Worm (Caenorhabditis elegans) whole organism, L3 larva: Measurements from ENCODE around the gene D1044.6.
A peak's percentile ranks its signal among the peaks of the same experiment; 100 is the strongest.

Experiments used
- R02D3.7 ChIP-seq: fragments of 150-350 bp; optimal IDR thresholded peaks from 2 replicates; lab custom pipeline; 2014; ENCODE audit warnings: missing biosample characterization, missing genetic modification characterization
- ZK546.5 ChIP-seq: sonication (generic microtip); optimal IDR thresholded peaks from 2 replicates; lab custom pipeline; 2017; ENCODE audit warnings: missing biosample characterization, missing genetic modification characterization
- aly-2 ChIP-seq: fragments of 150-350 bp; optimal IDR thresholded peaks from 2 replicates; lab custom pipeline; 2014; ENCODE audit warnings: missing biosample characterization, missing genetic modification characterization
- ama-1 ChIP-seq: fragments of 150-350 bp; optimal IDR thresholded peaks from 2 replicates; lab custom pipeline; 2018
- ceh-16 ChIP-seq: sonication (generic microtip); optimal IDR thresholded peaks from 2 replicates; lab custom pipeline; 2017; ENCODE audit warnings: missing biosample characterization, missing genetic modification characterization
- ceh-28 ChIP-seq: fragments of 150-350 bp; optimal IDR thresholded peaks from 2 replicates; lab custom pipeline; 2014; ENCODE audit warnings: missing biosample characterization, missing genetic modification reagents, missing genetic modification characterization
- ceh-9 ChIP-seq: sonication (generic microtip); optimal IDR thresholded peaks from 2 replicates; lab custom pipeline; 2018; ENCODE audit warnings: missing biosample characterization, missing genetic modification characterization
- daf-12 ChIP-seq: fragments of 150-350 bp; optimal IDR thresholded peaks from 2 replicates; lab custom pipeline; 2014; ENCODE audit warnings: missing biosample characterization, missing genetic modification reagents, missing genetic modification characterization
- egl-27 ChIP-seq: sonication (generic microtip); optimal IDR thresholded peaks from 4 replicates; lab custom pipeline; 2017; ENCODE audit warnings: missing biosample characterization, missing genetic modification reagents, missing genetic modification characterization
- egl-5 ChIP-seq: fragments of 150-350 bp; optimal IDR thresholded peaks from 2 replicates; lab custom pipeline; 2017; ENCODE audit warnings: missing biosample characterization, missing genetic modification reagents, missing genetic modification characterization, inconsistent platforms
- elt-1 ChIP-seq: fragments of 150-350 bp; optimal IDR thresholded peaks from 2 replicates; lab custom pipeline; 2014; ENCODE audit warnings: missing biosample characterization, missing genetic modification characterization
- elt-3 ChIP-seq, 3 experiments: fragments of 150-350 bp in 1 of 3; sonication (generic microtip) in 2 of 3; optimal IDR thresholded peaks; 2 replicates in 2 of 3; 4 replicates in 1 of 3; lab custom pipeline; 2014 to 2017; ENCODE audit warnings: missing biosample characterization in 3 of 3, missing genetic modification characterization in 3 of 3
- eor-1 ChIP-seq, 2 experiments: fragments of 150-350 bp; optimal IDR thresholded peaks; 2 replicates each; lab custom pipeline; 2014 to 2018; ENCODE audit warnings: missing biosample characterization in 2 of 2, missing genetic modification characterization in 2 of 2
- fkh-10 ChIP-seq: sonication (generic microtip); optimal IDR thresholded peaks from 2 replicates; lab custom pipeline; 2017; ENCODE audit warnings: missing biosample characterization, missing genetic modification reagents, missing genetic modification characterization
- fkh-2 ChIP-seq: fragments of 150-350 bp; optimal IDR thresholded peaks from 2 replicates; lab custom pipeline; 2014; ENCODE audit warnings: missing biosample characterization, missing genetic modification reagents, missing genetic modification characterization
- fos-1 ChIP-seq: fragments of 150-350 bp; optimal IDR thresholded peaks from 2 replicates; lab custom pipeline; 2014; ENCODE audit warnings: missing biosample characterization, missing genetic modification characterization
- hmg-11 ChIP-seq: sonication (generic microtip); optimal IDR thresholded peaks from 2 replicates; lab custom pipeline; 2016; ENCODE audit warnings: missing genetic modification characterization, missing compliant biosample characterization
- jun-1 ChIP-seq: fragments of 150-350 bp; optimal IDR thresholded peaks from 2 replicates; lab custom pipeline; 2014; ENCODE audit warnings: missing biosample characterization, missing genetic modification reagents, missing genetic modification characterization
- lin-39 ChIP-seq: fragments of 150-350 bp; optimal IDR thresholded peaks from 2 replicates; lab custom pipeline; 2018; ENCODE audit warnings: missing biosample characterization, missing genetic modification reagents, missing genetic modification characterization
- mdl-1 ChIP-seq: fragments of 150-350 bp; optimal IDR thresholded peaks from 2 replicates; lab custom pipeline; 2014; ENCODE audit warnings: missing biosample characterization, missing genetic modification characterization
- mml-1 ChIP-seq: fragments of 150-350 bp; sonication (generic microtip); optimal IDR thresholded peaks from 3 replicates; lab custom pipeline; 2014; ENCODE audit warnings: missing biosample characterization, missing genetic modification characterization
- nhr-11 ChIP-seq: fragments of 150-350 bp; optimal IDR thresholded peaks from 2 replicates; lab custom pipeline; 2014; ENCODE audit warnings: missing biosample characterization, missing genetic modification characterization
- nhr-12 ChIP-seq: fragments of 150-350 bp; optimal IDR thresholded peaks from 2 replicates; lab custom pipeline; 2014; ENCODE audit warnings: missing biosample characterization, missing genetic modification characterization
- nhr-25 ChIP-seq: sonication (generic microtip); optimal IDR thresholded peaks from 2 replicates; lab custom pipeline; 2017; ENCODE audit warnings: missing biosample characterization, missing genetic modification characterization
- nhr-28 ChIP-seq: fragments of 150-350 bp; optimal IDR thresholded peaks from 2 replicates; lab custom pipeline; 2014; ENCODE audit warnings: missing biosample characterization, missing genetic modification characterization
- nhr-43 ChIP-seq: sonication (generic microtip); optimal IDR thresholded peaks from 2 replicates; lab custom pipeline; 2016; ENCODE audit warnings: mild to moderate bottlenecking, missing genetic modification characterization, missing compliant biosample characterization; ENCODE audit not compliant: poor library complexity, severe bottlenecking
- nhr-67 ChIP-seq: fragments of 150-350 bp; optimal IDR thresholded peaks from 2 replicates; lab custom pipeline; 2014; ENCODE audit warnings: missing biosample characterization, missing genetic modification characterization
- pha-4 ChIP-seq: fragments of 150-350 bp; optimal IDR thresholded peaks from 2 replicates; lab custom pipeline; 2014; ENCODE audit warnings: missing biosample characterization, missing genetic modification reagents, missing genetic modification characterization
- pqm-1 ChIP-seq: fragments of 150-350 bp; optimal IDR thresholded peaks from 2 replicates; lab custom pipeline; 2017; ENCODE audit warnings: missing biosample characterization, missing genetic modification characterization, inconsistent platforms
- sea-2 ChIP-seq: fragments of 150-350 bp; sonication (generic microtip); optimal IDR thresholded peaks from 4 replicates; lab custom pipeline; 2014; ENCODE audit warnings: missing biosample characterization, missing genetic modification reagents, missing genetic modification characterization
- tbx-2 ChIP-seq: sonication (generic microtip); optimal IDR thresholded peaks from 2 replicates; lab custom pipeline; 2016; ENCODE audit warnings: mild to moderate bottlenecking, missing genetic modification characterization, missing compliant biosample characterization
- unc-62 ChIP-seq: fragments of 150-350 bp; sonication (generic microtip); optimal IDR thresholded peaks from 4 replicates; lab custom pipeline; 2014; ENCODE audit warnings: missing biosample characterization, missing genetic modification reagents, missing genetic modification characterization
- ztf-11 ChIP-seq: fragments of 150-350 bp; optimal IDR thresholded peaks from 2 replicates; lab custom pipeline; 2014; ENCODE audit warnings: missing biosample characterization, missing genetic modification characterization
- ztf-4 ChIP-seq: fragments of 150-350 bp; optimal IDR thresholded peaks from 2 replicates; lab custom pipeline; 2014; ENCODE audit warnings: missing biosample characterization, missing genetic modification characterization

The D1044.6 gene

DNA sequence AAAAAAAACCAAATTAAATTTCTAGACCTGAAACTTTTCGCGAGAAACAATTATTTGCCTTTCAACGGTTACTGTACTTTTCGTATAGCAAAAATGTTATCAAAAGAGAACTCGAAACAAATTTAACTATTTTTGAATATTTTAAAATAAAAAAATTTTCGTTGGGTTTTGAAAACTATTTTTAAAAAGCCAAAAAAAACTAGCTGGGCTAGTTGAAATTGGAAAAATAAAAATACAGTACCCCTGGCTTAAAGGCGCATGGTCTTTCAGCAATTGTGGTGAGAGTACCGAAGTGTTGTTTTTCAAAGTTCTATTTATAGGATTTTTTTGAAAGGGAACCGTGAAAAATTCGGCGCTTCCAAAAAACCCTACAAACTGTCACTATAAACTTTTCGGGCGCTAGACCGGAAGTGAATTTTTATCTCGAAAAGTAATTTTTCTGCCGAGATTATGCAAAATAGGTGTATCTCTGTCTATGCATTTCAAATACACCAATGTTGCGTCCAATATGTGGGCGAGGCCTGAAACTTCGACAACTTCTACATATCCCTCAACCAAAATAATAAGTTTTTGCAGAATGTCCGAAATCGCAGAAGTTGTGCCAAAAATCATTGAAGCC lies 859 bp upstream of the D1044.6 start, which contains the start of gene D1044.1:
TSS of gene D1044.1 (plus strand) at position 569 of the 619 bp plus-strand sequence.
- no peak for TF ChIP-seq ceh-16 (tag; lab: Kevin White, UChicago)
- TF ChIP-seq fkh-10 (GFP tag; lab: Kevin White, UChicago) = no peak
- no peak for TF ChIP-seq aly-2 (tag; lab: Kevin White, UChicago)
- no peak for TF ChIP-seq jun-1 (tag; lab: Kevin White, UChicago)
- TF ChIP-seq ZK546.5 (tag; lab: Kevin White, UChicago) = no peak
- no peak for TF ChIP-seq elt-1
- no peak for TF ChIP-seq nhr-67 (tag; lab: Kevin White, UChicago)
- no peak for TF ChIP-seq unc-62
- no peak for TF ChIP-seq daf-12 (tag; lab: Kevin White, UChicago)
- no peak for TF ChIP-seq lin-39 (tag; lab: Kevin White, UChicago)
- no peak for TF ChIP-seq eor-1 (tag; optimal IDR thresholded peaks at IDR 0.05; lab: Kevin White, UChicago)
- TF ChIP-seq fkh-2 (tag; lab: Kevin White, UChicago) = no peak

DNA sequence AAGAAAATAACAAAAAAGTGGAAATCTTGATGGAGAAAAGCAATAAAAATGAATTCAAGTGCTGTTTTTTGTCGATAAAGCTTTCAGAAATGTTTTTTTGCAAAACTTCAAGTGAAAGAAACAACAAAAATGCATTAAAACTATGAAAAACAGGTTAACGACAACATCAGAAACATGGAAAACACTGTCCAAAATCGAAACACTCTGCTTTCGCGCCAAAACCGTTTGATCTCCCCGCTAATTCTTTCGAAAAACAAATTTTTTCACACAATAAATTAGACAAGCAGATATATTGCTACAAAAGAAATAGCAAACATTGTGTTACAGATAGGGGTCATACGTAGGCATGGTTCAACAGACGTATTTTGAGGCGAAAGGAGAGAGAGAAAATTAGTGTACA lies 1.2 kb downstream of the D1044.6 start:
- TF ChIP-seq nhr-25 (peak; percentile 37), ztf-11 (no peak), hmg-11 (tag; lab: Kevin White, UChicago) (peak; percentile 26)

DNA sequence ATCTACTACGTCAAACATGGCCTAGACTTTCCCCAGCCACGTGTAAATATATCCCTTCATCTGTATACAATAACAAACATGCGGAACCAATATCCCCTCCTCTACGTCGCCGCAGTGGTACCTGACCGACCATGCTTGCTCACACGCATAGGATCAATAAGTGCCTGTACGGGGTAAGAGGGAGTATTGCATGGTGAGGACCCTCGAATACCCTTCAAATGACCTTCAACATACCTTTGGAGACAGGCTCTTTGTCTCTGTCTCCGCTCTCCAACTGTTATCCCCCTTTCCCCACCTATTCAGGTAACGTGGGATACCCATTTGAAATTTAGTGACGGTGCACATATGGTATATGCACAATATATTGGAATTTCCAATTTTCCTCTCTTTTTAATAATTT lies 17.0 kb downstream of the D1044.6 start, which contains the start of gene dex-1:
TSS of gene dex-1 (plus strand) at position 132 of the 400 bp plus-strand sequence.
- no peak for TF ChIP-seq mml-1 (tag; lab: Kevin White, UChicago)
- no peak for TF ChIP-seq nhr-11
- no peak for TF ChIP-seq unc-62
- TF ChIP-seq R02D3.7 (tag; lab: Kevin White, UChicago) = no peak
- no peak for TF ChIP-seq nhr-25
- TF ChIP-seq hmg-11 (tag; lab: Kevin White, UChicago) = no peak
- TF ChIP-seq egl-5 = no peak
- TF ChIP-seq fos-1 (tag; lab: Kevin White, UChicago) = no peak
- TF ChIP-seq pha-4 (tag; lab: Kevin White, UChicago) = no peak
- no peak for TF ChIP-seq ceh-28 (tag; lab: Kevin White, UChicago)
- TF ChIP-seq mdl-1 (tag; lab: Kevin White, UChicago) = no peak
- TF ChIP-seq nhr-43 (tag; lab: Kevin White, UChicago) = no peak
- no peak for TF ChIP-seq ceh-9 (tag; lab: Kevin White, UChicago)
- TF ChIP-seq jun-1 (tag; lab: Kevin White, UChicago) = no peak
- no peak for TF ChIP-seq ZK546.5 (tag; lab: Kevin White, UChicago)
- TF ChIP-seq, all 47 proteins: peak for 0

DNA sequence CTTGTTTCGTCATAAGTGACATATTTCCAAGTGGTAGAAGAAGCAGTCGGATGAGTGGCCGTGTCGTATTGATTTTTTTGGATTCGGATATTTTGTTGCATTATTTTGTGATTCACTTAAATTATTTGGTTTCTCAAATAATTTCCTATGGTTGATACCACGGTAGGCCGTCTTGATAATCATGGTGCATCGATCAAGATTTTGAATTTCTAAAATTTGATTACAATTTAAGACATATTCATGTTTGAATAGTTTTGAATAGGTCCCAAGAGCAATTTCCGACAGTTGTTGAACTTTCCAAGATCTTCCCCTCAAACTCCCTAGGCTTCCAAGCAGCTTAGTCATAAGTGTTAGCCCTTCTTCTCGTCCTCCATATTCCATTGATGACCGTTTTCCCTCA lies 21.0 kb downstream of the D1044.6 start, which contains the start of gene D1044.4:
TSS of gene D1044.4 (minus strand) at position 101 of the 400 bp plus-strand sequence.
- TF ChIP-seq nhr-25 (no peak), elt-1 (no peak)

DNA sequence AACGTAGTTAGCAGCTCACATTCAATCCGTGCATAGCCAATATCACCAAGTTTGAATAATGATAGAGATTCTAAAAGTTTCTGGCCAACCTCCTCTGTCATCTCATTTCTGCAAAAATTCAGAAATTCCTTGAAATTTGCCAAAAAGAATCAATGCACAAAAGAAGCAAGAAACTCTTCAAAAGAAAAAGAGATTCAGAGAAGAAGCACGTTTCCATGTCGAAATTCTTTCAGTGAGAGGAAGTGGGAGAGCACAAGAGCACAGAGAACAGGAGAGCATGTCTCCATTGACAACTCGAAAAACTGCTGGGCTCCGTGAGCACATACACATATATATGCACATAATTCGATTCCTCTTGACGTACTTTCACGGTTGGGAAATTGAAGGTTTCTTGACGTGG lies 25.6 kb downstream of the D1044.6 start, which contains the start of gene nekl-4:
TSS of gene nekl-4 (minus strand) at position 101 of the 400 bp plus-strand sequence.
- TF ChIP-seq ama-1 (no peak), sea-2 (GFP tag; lab: Kevin White, UChicago) (no peak), ceh-16 (tag; lab: Kevin White, UChicago) (no peak), nhr-12 (no peak), aly-2 (tag; lab: Kevin White, UChicago) (no peak), ztf-4 (no peak), fkh-10 (GFP tag; lab: Kevin White, UChicago) (no peak), pqm-1 (no peak), ztf-11 (no peak), tbx-2 (tag; lab: Kevin White, UChicago) (no peak), egl-5 (no peak), pha-4 (tag; lab: Kevin White, UChicago) (no peak), elt-3 (tag; optimal IDR thresholded peaks at IDR 0.05; lab: Kevin White, UChicago) (no peak), eor-1 (tag; optimal IDR thresholded peaks at IDR 0.05; lab: Kevin White, UChicago) (no peak), egl-27 (tag; lab: Kevin White, UChicago) (no peak), nhr-28 (tag; lab: Kevin White, UChicago) (no peak)
- TF ChIP-seq, all 47 proteins: peak for 0
